Worm (Caenorhabditis elegans) whole organism, L2 larva: ENCODE results near the gene F18E9.1.

Source experiments
- C34F6.9 ChIP-seq: fragments of 150-350 bp; optimal IDR thresholded peaks from 2 replicates; lab custom pipeline; 2014; ENCODE audit warnings: missing biosample characterization, missing genetic modification characterization
- F13H6.1 ChIP-seq: sonication (generic microtip); optimal IDR thresholded peaks from 2 replicates; lab custom pipeline; 2016; ENCODE audit warnings: missing genetic modification characterization, missing compliant biosample characterization
- R02D3.7 ChIP-seq: fragments of 150-350 bp; optimal IDR thresholded peaks from 2 replicates; lab custom pipeline; 2014; ENCODE audit warnings: missing biosample characterization, missing genetic modification characterization
- Y55F3AM.14 ChIP-seq: fragments of 200-800 bp; sonication (Bioruptor generic); optimal IDR thresholded peaks from 2 replicates; lab custom pipeline; 2018; ENCODE audit warnings: mild to moderate bottlenecking, missing genetic modification characterization, missing compliant biosample characterization
- ZK546.5 ChIP-seq: sonication (generic microtip); optimal IDR thresholded peaks from 2 replicates; lab custom pipeline; 2017; ENCODE audit warnings: missing biosample characterization, missing genetic modification characterization
- alr-1 ChIP-seq: fragments of 150-350 bp; optimal IDR thresholded peaks from 2 replicates; lab custom pipeline; 2014; ENCODE audit warnings: missing biosample characterization, missing genetic modification characterization
- aly-2 ChIP-seq: fragments of 150-350 bp; optimal IDR thresholded peaks from 2 replicates; lab custom pipeline; 2014; ENCODE audit warnings: missing biosample characterization, missing genetic modification characterization
- ama-1 ChIP-seq: fragments of 150-350 bp; optimal IDR thresholded peaks from 2 replicates; lab custom pipeline; 2018; ENCODE audit warnings: inconsistent platforms
- blmp-1 ChIP-seq: sonication (generic microtip); optimal IDR thresholded peaks from 2 replicates; lab custom pipeline; 2017; ENCODE audit warnings: missing genetic modification characterization, mild to moderate bottlenecking, missing compliant biosample characterization, antibody characterized with exemption, moderate library complexity; ENCODE audit not compliant: insufficient read depth
- ceh-16 ChIP-seq: fragments of 150-350 bp; optimal IDR thresholded peaks from 2 replicates; lab custom pipeline; 2014; ENCODE audit warnings: missing biosample characterization, missing genetic modification characterization
- ceh-82 ChIP-seq: fragments of 150-350 bp; optimal IDR thresholded peaks from 2 replicates; lab custom pipeline; 2014; ENCODE audit warnings: missing biosample characterization, missing genetic modification characterization
- crh-2 ChIP-seq: sonication (generic microtip); optimal IDR thresholded peaks from 2 replicates; lab custom pipeline; 2017; ENCODE audit warnings: missing biosample characterization, missing genetic modification characterization
- dmd-4 ChIP-seq: sonication (generic microtip); optimal IDR thresholded peaks from 2 replicates; lab custom pipeline; 2017; ENCODE audit warnings: missing biosample characterization, missing genetic modification characterization
- egl-27 ChIP-seq: sonication (generic microtip); optimal IDR thresholded peaks from 3 replicates; lab custom pipeline; 2017; ENCODE audit warnings: missing biosample characterization, missing genetic modification reagents, missing genetic modification characterization
- elt-1 ChIP-seq: fragments of 150-350 bp; optimal IDR thresholded peaks from 2 replicates; lab custom pipeline; 2014; ENCODE audit warnings: missing biosample characterization, missing genetic modification characterization
- elt-3 ChIP-seq: sonication (generic microtip); optimal IDR thresholded peaks from 2 replicates; lab custom pipeline; 2017; ENCODE audit warnings: missing biosample characterization, missing genetic modification characterization
- fos-1 ChIP-seq: fragments of 150-350 bp; optimal IDR thresholded peaks from 2 replicates; lab custom pipeline; 2014; ENCODE audit warnings: missing biosample characterization, missing genetic modification characterization
- lin-11 ChIP-seq: fragments of 150-350 bp; sonication (generic microtip); optimal IDR thresholded peaks from 2 replicates; lab custom pipeline; 2014; ENCODE audit warnings: missing biosample characterization, missing genetic modification characterization, inconsistent platforms, mixed read lengths
- lin-13 ChIP-seq: fragments of 150-350 bp; optimal IDR thresholded peaks from 2 replicates; lab custom pipeline; 2014; ENCODE audit warnings: missing biosample characterization, missing genetic modification reagents, missing genetic modification characterization
- lin-39 ChIP-seq: fragments of 150-350 bp; optimal IDR thresholded peaks from 2 replicates; lab custom pipeline; 2014; ENCODE audit warnings: missing biosample characterization, missing genetic modification reagents, missing genetic modification characterization
- lsy-2 ChIP-seq, 2 experiments: fragments of 150-350 bp in 1 of 2; sonication (generic microtip) in 1 of 2; optimal IDR thresholded peaks; 2 replicates each; lab custom pipeline; 2014 to 2017; ENCODE audit warnings: missing biosample characterization in 2 of 2, missing genetic modification characterization in 2 of 2
- mab-5 ChIP-seq: fragments of 150-350 bp; optimal IDR thresholded peaks from 2 replicates; lab custom pipeline; 2014; ENCODE audit warnings: missing biosample characterization, missing genetic modification characterization
- mbf-1 ChIP-seq: sonication (generic microtip); optimal IDR thresholded peaks from 2 replicates; lab custom pipeline; 2017; ENCODE audit warnings: missing biosample characterization, missing genetic modification characterization
- mdl-1 ChIP-seq, 2 experiments: fragments of 150-350 bp in 1 of 2; sonication (generic microtip) in 1 of 2; optimal IDR thresholded peaks; 2 replicates each; lab custom pipeline; 2017; ENCODE audit warnings: missing biosample characterization in 2 of 2, missing genetic modification characterization in 2 of 2
- nhr-10 ChIP-seq: sonication (generic microtip); optimal IDR thresholded peaks from 2 replicates; lab custom pipeline; 2017; ENCODE audit warnings: missing biosample characterization, missing genetic modification characterization
- nhr-11 ChIP-seq: fragments of 150-350 bp; optimal IDR thresholded peaks from 2 replicates; lab custom pipeline; 2014; ENCODE audit warnings: missing biosample characterization, missing genetic modification characterization
- nhr-12 ChIP-seq: fragments of 150-350 bp; optimal IDR thresholded peaks from 2 replicates; lab custom pipeline; 2014; ENCODE audit warnings: missing biosample characterization, missing genetic modification characterization
- nhr-129 ChIP-seq: fragments of 150-350 bp; optimal IDR thresholded peaks from 2 replicates; lab custom pipeline; 2014; ENCODE audit warnings: missing biosample characterization, missing genetic modification characterization
- nhr-21 ChIP-seq: fragments of 150-350 bp; optimal IDR thresholded peaks from 2 replicates; lab custom pipeline; 2014; ENCODE audit warnings: missing biosample characterization, missing genetic modification characterization
- nhr-23 ChIP-seq: fragments of 150-350 bp; optimal IDR thresholded peaks from 2 replicates; lab custom pipeline; 2014; ENCODE audit warnings: missing biosample characterization, missing genetic modification reagents, missing genetic modification characterization
- nhr-237 ChIP-seq: fragments of 150-350 bp; optimal IDR thresholded peaks from 2 replicates; lab custom pipeline; 2014; ENCODE audit warnings: missing biosample characterization, missing genetic modification characterization
- nhr-25 ChIP-seq: fragments of 150-350 bp; sonication (generic microtip); optimal IDR thresholded peaks from 3 replicates; lab custom pipeline; 2014; ENCODE audit warnings: missing biosample characterization, missing genetic modification characterization
- nhr-6 ChIP-seq: fragments of 150-350 bp; optimal IDR thresholded peaks from 2 replicates; lab custom pipeline; 2014; ENCODE audit warnings: missing biosample characterization, missing genetic modification characterization
- peb-1 ChIP-seq: fragments of 150-350 bp; optimal IDR thresholded peaks from 2 replicates; lab custom pipeline; 2014; ENCODE audit warnings: missing biosample characterization, missing genetic modification characterization
- sma-3 ChIP-seq: sonication (generic microtip); optimal IDR thresholded peaks from 2 replicates; lab custom pipeline; 2016; ENCODE audit warnings: missing genetic modification reagents, missing genetic modification characterization, missing compliant biosample characterization
- sma-9 ChIP-seq, 2 experiments: fragments of 150-350 bp in 1 of 2; sonication (generic microtip) in 1 of 2; optimal IDR thresholded peaks; 2 replicates each; lab custom pipeline; 2014 to 2016; ENCODE audit warnings: missing genetic modification characterization in 2 of 2, mild to moderate bottlenecking in 1 of 2, missing biosample characterization in 1 of 2, missing compliant biosample characterization in 1 of 2, missing genetic modification reagents in 1 of 2, moderate library complexity in 1 of 2
- snpc-4 ChIP-seq: fragments of 150-350 bp; optimal IDR thresholded peaks from 2 replicates; lab custom pipeline; 2014; ENCODE audit warnings: missing biosample characterization, missing genetic modification characterization
- unc-39 ChIP-seq: fragments of 150-350 bp; optimal IDR thresholded peaks from 2 replicates; lab custom pipeline; 2014; ENCODE audit warnings: missing biosample characterization, missing genetic modification characterization
- unc-55 ChIP-seq: fragments of 150-350 bp; sonication (generic microtip); optimal IDR thresholded peaks from 3 replicates; lab custom pipeline; 2014; ENCODE audit warnings: missing biosample characterization, missing genetic modification reagents, missing genetic modification characterization
- unc-62 ChIP-seq: fragments of 150-350 bp; optimal IDR thresholded peaks from 2 replicates; lab custom pipeline; 2014; ENCODE audit warnings: missing biosample characterization, missing genetic modification reagents, missing genetic modification characterization
- zag-1 ChIP-seq: fragments of 150-350 bp; optimal IDR thresholded peaks from 2 replicates; lab custom pipeline; 2014; ENCODE audit warnings: missing biosample characterization, missing genetic modification characterization
- ztf-1 ChIP-seq: fragments of 200-800 bp; sonication (Bioruptor generic); conservative IDR thresholded peaks from 2 replicates; pipeline ENCODE4 v1.3.6; 2022; ENCODE audit warnings: missing genetic modification characterization, missing compliant biosample characterization
- ztf-11 ChIP-seq: sonication (generic microtip); optimal IDR thresholded peaks from 2 replicates; lab custom pipeline; 2017; ENCODE audit warnings: missing biosample characterization, missing genetic modification characterization
- ztf-4 ChIP-seq: fragments of 150-350 bp; optimal IDR thresholded peaks from 2 replicates; lab custom pipeline; 2014; ENCODE audit warnings: missing biosample characterization, missing genetic modification characterization

Gene F18E9.1

ce11 chrX:8646287-8646686, 45.0 kb downstream of the F18E9.1 start:
- TF ChIP-seq lsy-2 (tag; optimal IDR thresholded peaks at IDR 0.05; lab: Kevin White, UChicago) = peak in 1 of 2 experiments; percentile 29
- TF ChIP-seq aly-2 (tag; lab: Kevin White, UChicago) = no peak
- no peak for TF ChIP-seq nhr-6 (tag; lab: Kevin White, UChicago)
- peak; percentile 39 for TF ChIP-seq sma-3
- TF ChIP-seq nhr-12 (tag; lab: Kevin White, UChicago) = no peak
- TF ChIP-seq peb-1 = no peak
- TF ChIP-seq R02D3.7 (tag; lab: Kevin White, UChicago) = no peak
- TF ChIP-seq snpc-4 (tag; lab: Kevin White, UChicago) = no peak
- peak; percentile 36 for TF ChIP-seq Y55F3AM.14 (GFP tag; lab: Kevin White, UChicago)
- TF ChIP-seq mdl-1 (tag; optimal IDR thresholded peaks at IDR 0.05; lab: Kevin White, UChicago) = no peak
- no peak for TF ChIP-seq alr-1 (tag; lab: Kevin White, UChicago)
- no peak for TF ChIP-seq zag-1
- TF ChIP-seq ztf-1 (GFP tag; lab: Robert Waterston, UW) = no peak
- no peak for TF ChIP-seq lin-39 (tag; lab: Kevin White, UChicago)
- TF ChIP-seq F13H6.1 (tag; lab: Kevin White, UChicago) = peak; percentile 34
- no peak for TF ChIP-seq mab-5 (tag; lab: Kevin White, UChicago)
- TF ChIP-seq fos-1 = peak; percentile 44
- TF ChIP-seq ceh-16 (tag; lab: Kevin White, UChicago) = no peak
- no peak for TF ChIP-seq egl-27 (tag; lab: Kevin White, UChicago)
- no peak for TF ChIP-seq nhr-23 (tag; lab: Kevin White, UChicago)
- peak; percentile 28 for TF ChIP-seq crh-2 (tag; lab: Kevin White, UChicago)
- no peak for TF ChIP-seq nhr-25 (tag; lab: Kevin White, UChicago)
- no peak for TF ChIP-seq ztf-4 (tag; lab: Kevin White, UChicago)
- TF ChIP-seq mbf-1 (tag; lab: Kevin White, UChicago) = no peak
- no peak for TF ChIP-seq elt-3
- no peak for TF ChIP-seq nhr-237 (tag; lab: Kevin White, UChicago)
- TF ChIP-seq lin-13 (GFP tag; lab: Kevin White, UChicago) = peak; percentile 8
- TF ChIP-seq ztf-11 (tag; lab: Kevin White, UChicago) = no peak
- TF ChIP-seq nhr-21 = peak; percentile 14
- peak; percentile 42 for TF ChIP-seq unc-55 (GFP tag; lab: Kevin White, UChicago)
- TF ChIP-seq nhr-11 (tag; lab: Kevin White, UChicago) = no peak
- TF ChIP-seq elt-1 = no peak
- TF ChIP-seq dmd-4 = no peak
- TF ChIP-seq C34F6.9 (tag; lab: Kevin White, UChicago) = no peak
- no peak for TF ChIP-seq sma-9 (GFP tag; optimal IDR thresholded peaks at IDR 0.05; lab: Kevin White, UChicago)
- TF ChIP-seq sma-9 (tag; optimal IDR thresholded peaks at IDR 0.05; lab: Kevin White, UChicago) = no peak
- peak; percentile 35 for TF ChIP-seq nhr-129 (tag; lab: Kevin White, UChicago)
- TF ChIP-seq nhr-10 (tag; lab: Kevin White, UChicago) = no peak
- no peak for TF ChIP-seq lin-11
- no peak for TF ChIP-seq ZK546.5 (tag; lab: Kevin White, UChicago)
- no peak for TF ChIP-seq unc-39 (tag; lab: Kevin White, UChicago)
- no peak for TF ChIP-seq unc-62 (GFP tag; lab: Kevin White, UChicago)

ce11 chrX:8646997-8647396, 45.7 kb downstream of the F18E9.1 start, which contains the start of gene F12D9.2:
Gene F12D9.2, minus strand, starts transcription at chrX:8647097.
- TF ChIP-seq ceh-82 (no peak), zag-1 (no peak), C34F6.9 (tag; lab: Kevin White, UChicago) (no peak), nhr-23 (tag; lab: Kevin White, UChicago) (no peak), nhr-25 (tag; lab: Kevin White, UChicago) (no peak), ama-1 (lab: Kevin White, UChicago) (no peak), sma-3 (no peak), unc-55 (GFP tag; lab: Kevin White, UChicago) (no peak), ceh-16 (tag; lab: Kevin White, UChicago) (no peak), ztf-4 (tag; lab: Kevin White, UChicago) (no peak), lin-13 (GFP tag; lab: Kevin White, UChicago) (no peak), mbf-1 (tag; lab: Kevin White, UChicago) (no peak), peb-1 (no peak), nhr-10 (tag; lab: Kevin White, UChicago) (no peak), Y55F3AM.14 (GFP tag; lab: Kevin White, UChicago) (no peak), nhr-12 (tag; lab: Kevin White, UChicago) (no peak), blmp-1 (tag; lab: Kevin White, UChicago) (no peak), F13H6.1 (tag; lab: Kevin White, UChicago) (no peak), crh-2 (tag; lab: Kevin White, UChicago) (no peak)
- TF ChIP-seq, all 48 proteins: peak for 0
